Fruit fly (Drosophila melanogaster): ENCODE data around the gene RpS2.

- TF ChIP-seq achi (GFP tag; optimal IDR thresholded peaks at IDR 0.05): no peak
- TF ChIP-seq Sox102F (GFP tag; optimal IDR thresholded peaks at IDR 0.05): no peak
- no peak for TF ChIP-seq Ets21C (GFP tag; optimal IDR thresholded peaks at IDR 0.05)
- TF ChIP-seq fkh (GFP tag; optimal IDR thresholded peaks at IDR 0.05): no peak
- no peak for TF ChIP-seq OdsH (GFP tag; optimal IDR thresholded peaks at IDR 0.05)
- no peak for TF ChIP-seq Eip78C (GFP tag)
- TF ChIP-seq topi (GFP tag; optimal IDR thresholded peaks at IDR 0.05): no peak
- no peak for TF ChIP-seq lz (GFP tag; optimal IDR thresholded peaks at IDR 0.05)
- no peak for TF ChIP-seq CG11294 (GFP tag; IDR thresholded peaks at IDR 0.05)
- TF ChIP-seq CG10631 (GFP tag; optimal IDR thresholded peaks at IDR 0.05): no peak
- no peak for TF ChIP-seq Blimp-1 (GFP tag; optimal IDR thresholded peaks at IDR 0.05)
Observed at dm6 chr2L:9903028-9903427, 5.7 kb upstream of the RpS2 start, which contains the start of gene Muc30E.

All from whole organism, prepupa.